Worm (Caenorhabditis elegans): ENCODE measurements around the gene C09G1.2.
A peak's percentile ranks its signal among the peaks of the same experiment; 100 is the strongest.

C09G1.2 gene

DNA sequence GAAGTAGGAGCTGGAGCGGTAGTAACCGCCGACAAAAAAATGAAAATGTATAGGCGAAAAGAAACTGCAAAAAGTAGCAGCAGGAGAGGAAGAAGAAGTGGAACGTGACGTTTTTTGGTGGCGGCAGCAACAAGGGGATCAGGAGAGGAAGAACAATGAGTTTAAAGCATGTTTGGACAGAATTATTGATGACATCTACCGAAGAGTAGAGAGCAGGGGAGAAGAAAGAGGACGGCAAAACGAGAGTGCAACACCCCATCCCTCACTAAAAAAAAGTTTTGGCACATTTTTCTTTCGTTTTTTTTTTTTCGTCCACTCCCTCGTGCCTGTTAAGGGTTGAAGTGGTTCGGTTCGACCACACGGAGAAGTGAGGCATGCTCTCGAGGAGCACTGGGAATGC is 11.4 kb upstream of the C09G1.2 start:
- TF ChIP-seq unc-62 (GFP tag; optimal IDR thresholded peaks at IDR 0.05) (no peak), tbx-8 (GFP tag; optimal IDR thresholded peaks at IDR 0.05) (no peak), nhr-76 (tag; optimal IDR thresholded peaks at IDR 0.05) (no peak), ztf-11 (tag; optimal IDR thresholded peaks at IDR 0.05) (no peak), elt-1 (tag; optimal IDR thresholded peaks at IDR 0.05; ENCODE audit: borderline replicate concordance, insufficient read depth) (no peak), bed-3 (GFP tag; optimal IDR thresholded peaks at IDR 0.05) (no peak)

DNA sequence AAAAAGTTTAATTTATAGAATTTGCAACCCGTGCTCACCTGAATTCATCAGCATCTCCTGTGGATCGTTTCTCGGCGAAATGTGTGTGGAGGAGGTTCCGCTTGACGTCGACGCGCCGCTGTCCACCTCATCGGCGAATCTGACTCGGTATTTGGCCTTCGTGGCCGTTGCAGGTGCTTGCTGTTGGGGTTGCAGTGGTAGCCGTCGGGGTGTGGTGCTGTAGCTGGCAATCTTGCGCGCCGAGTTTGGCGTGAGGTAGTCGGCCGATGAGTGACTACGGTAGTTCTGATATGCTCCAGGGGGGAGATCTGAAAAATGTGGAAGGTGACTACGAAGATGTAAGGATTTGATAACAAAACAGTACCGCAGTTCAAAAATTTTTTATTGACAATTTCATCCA is 10.3 kb upstream of the C09G1.2 start:
- TF ChIP-seq flh-1 (GFP tag; optimal IDR thresholded peaks at IDR 0.05) = no peak
- TF ChIP-seq nhr-28 (tag; optimal IDR thresholded peaks at IDR 0.05) = no peak
- TF ChIP-seq lin-13 (tag; optimal IDR thresholded peaks at IDR 0.05) = no peak
- no peak for TF ChIP-seq pha-4 (tag; optimal IDR thresholded peaks at IDR 0.05)
- TF ChIP-seq mab-5 (tag; optimal IDR thresholded peaks at IDR 0.05) = no peak
- no peak for TF ChIP-seq elt-1 (tag; optimal IDR thresholded peaks at IDR 0.05; ENCODE audit: borderline replicate concordance, insufficient read depth)
- TF ChIP-seq lin-32 (GFP tag; optimal IDR thresholded peaks at IDR 0.05) = no peak
- no peak for TF ChIP-seq unc-120 (tag; optimal IDR thresholded peaks at IDR 0.05; ENCODE audit: poor library complexity, severe bottlenecking)
- no peak for TF ChIP-seq elt-3 (tag; optimal IDR thresholded peaks at IDR 0.05)
- TF ChIP-seq unc-39 (tag; optimal IDR thresholded peaks at IDR 0.05) = no peak
- no peak for TF ChIP-seq mep-1 (tag; optimal IDR thresholded peaks at IDR 0.05)
- no peak for TF ChIP-seq zip-8 (tag; optimal IDR thresholded peaks at IDR 0.05)
- no peak for TF ChIP-seq blmp-1 (tag; optimal IDR thresholded peaks at IDR 0.05)
- TF ChIP-seq tbx-8 (GFP tag; optimal IDR thresholded peaks at IDR 0.05) = no peak
- no peak for TF ChIP-seq nhr-237 (tag; optimal IDR thresholded peaks at IDR 0.05)
- TF ChIP-seq ceh-39 (tag; optimal IDR thresholded peaks at IDR 0.05) = no peak
- TF ChIP-seq M03D4.4 (tag; optimal IDR thresholded peaks at IDR 0.05) = no peak

ce11 chrX:15988577-15988976 is 6.0 kb upstream of the C09G1.2 start:
- TF ChIP-seq zip-8 (tag; optimal IDR thresholded peaks at IDR 0.05) (peak; percentile 97), mls-2 (tag; optimal IDR thresholded peaks at IDR 0.05) (no peak)

ce11 chrX:15983288-15983687 is 758 bp upstream of the C09G1.2 start:
- TF ChIP-seq sptf-1 (tag; optimal IDR thresholded peaks at IDR 0.05) (no peak), ceh-83 (GFP tag; optimal IDR thresholded peaks at IDR 0.05) (no peak), cnd-1 (tag; optimal IDR thresholded peaks at IDR 0.05) (no peak), mep-1 (tag; optimal IDR thresholded peaks at IDR 0.05) (no peak), lin-32 (GFP tag; optimal IDR thresholded peaks at IDR 0.05) (no peak), nhr-237 (tag; optimal IDR thresholded peaks at IDR 0.05) (no peak), unc-62 (GFP tag; optimal IDR thresholded peaks at IDR 0.05) (no peak), lsy-2 (tag; optimal IDR thresholded peaks at IDR 0.05) (no peak), bed-3 (GFP tag; optimal IDR thresholded peaks at IDR 0.05) (no peak)

ce11 chrX:15958767-15959166 is 23.8 kb downstream of the C09G1.2 start, which contains the start of gene C09G1.5:
TSS of gene C09G1.5 (plus strand) at chrX:15959067.
- TF ChIP-seq nhr-2 (tag; optimal IDR thresholded peaks at IDR 0.05) (no peak), mls-2 (tag; optimal IDR thresholded peaks at IDR 0.05) (no peak), nhr-28 (tag; optimal IDR thresholded peaks at IDR 0.05) (no peak), nhr-76 (tag; optimal IDR thresholded peaks at IDR 0.05) (no peak), sptf-1 (tag; optimal IDR thresholded peaks at IDR 0.05) (no peak), drap-1 (GFP tag; optimal IDR thresholded peaks at IDR 0.05) (no peak), blmp-1 (tag; optimal IDR thresholded peaks at IDR 0.05) (no peak), lsy-2 (tag; optimal IDR thresholded peaks at IDR 0.05) (no peak), unc-39 (tag; optimal IDR thresholded peaks at IDR 0.05) (no peak), elt-3 (tag; optimal IDR thresholded peaks at IDR 0.05) (no peak), ceh-39 (tag; optimal IDR thresholded peaks at IDR 0.05) (no peak), unc-120 (tag; optimal IDR thresholded peaks at IDR 0.05; ENCODE audit: poor library complexity, severe bottlenecking) (no peak), nhr-12 (tag; optimal IDR thresholded peaks at IDR 0.05) (no peak), zip-8 (tag; optimal IDR thresholded peaks at IDR 0.05) (no peak), mep-1 (tag; optimal IDR thresholded peaks at IDR 0.05) (no peak), pha-4 (tag; optimal IDR thresholded peaks at IDR 0.05) (no peak), nhr-237 (tag; optimal IDR thresholded peaks at IDR 0.05) (no peak)

- TF ChIP-seq unc-120 (tag; optimal IDR thresholded peaks at IDR 0.05; ENCODE audit: poor library complexity, severe bottlenecking) (no peak), ztf-11 (tag; optimal IDR thresholded peaks at IDR 0.05) (no peak), lin-32 (GFP tag; optimal IDR thresholded peaks at IDR 0.05) (no peak), ceh-43 (GFP tag; optimal IDR thresholded peaks at IDR 0.05) (no peak), lsy-2 (tag; optimal IDR thresholded peaks at IDR 0.05) (no peak), mep-1 (tag; optimal IDR thresholded peaks at IDR 0.05) (no peak), sem-2 (GFP tag; optimal IDR thresholded peaks at IDR 0.05) (no peak), nhr-28 (tag; optimal IDR thresholded peaks at IDR 0.05) (no peak), elt-1 (tag; optimal IDR thresholded peaks at IDR 0.05; ENCODE audit: borderline replicate concordance, insufficient read depth) (no peak), hlh-1 (tag; optimal IDR thresholded peaks at IDR 0.05) (no peak), nhr-12 (tag; optimal IDR thresholded peaks at IDR 0.05) (no peak), mab-5 (tag; optimal IDR thresholded peaks at IDR 0.05) (no peak), nhr-76 (tag; optimal IDR thresholded peaks at IDR 0.05) (no peak), ces-1 (GFP tag; optimal IDR thresholded peaks at IDR 0.05) (no peak)
Observed at ce11 chrX:15953611-15954010, 28.9 kb downstream of the C09G1.2 start.

Measured in whole organism, mixed stage, embryonic.